Fruit fly (Drosophila melanogaster): Measurements from ENCODE around the gene Remo.

Gene Remo

DNA sequence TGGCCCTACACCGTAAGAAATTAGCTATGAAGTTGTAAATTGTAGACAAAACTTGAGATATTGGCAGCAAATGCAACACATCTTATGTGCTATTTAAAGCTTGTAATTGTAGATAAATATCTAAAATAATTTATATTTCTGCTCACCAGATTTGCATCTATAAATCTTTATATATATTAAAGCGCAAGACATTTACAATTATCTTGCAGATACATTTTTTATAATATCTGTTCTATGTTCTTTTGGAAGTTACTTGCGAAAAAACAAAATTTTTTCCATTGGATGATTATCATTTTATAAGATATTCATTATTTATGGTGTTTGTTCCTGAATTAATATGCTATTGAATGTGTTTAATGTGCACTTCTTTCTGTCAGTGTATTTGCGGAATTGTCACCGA lies 26.5 kb downstream of the Remo start (continued):
- TF ChIP-seq lz (GFP tag; optimal IDR thresholded peaks at IDR 0.05) = peak; percentile 11
- peak; percentile 28 for TF ChIP-seq CG34406 (GFP tag; optimal IDR thresholded peaks at IDR 0.05)
- peak; percentile 30 for TF ChIP-seq Sox14 (GFP tag; optimal IDR thresholded peaks at IDR 0.05)
- no peak for TF ChIP-seq dsx (GFP tag; optimal IDR thresholded peaks at IDR 0.05; ENCODE audit: poor library complexity, severe bottlenecking)
- peak; percentile 10 for TF ChIP-seq CG4318 (GFP tag; optimal IDR thresholded peaks at IDR 0.05)
- no peak for TF ChIP-seq ss (GFP tag; optimal IDR thresholded peaks at IDR 0.05)
- peak; percentile 14 for TF ChIP-seq esn (GFP tag; optimal IDR thresholded peaks at IDR 0.05)
- 0 out of 3 replicates have a peak, but pooled peaks have one; percentile 18 for TF ChIP-seq CG6163 (GFP tag; IDR thresholded peaks at IDR 0.05)
- no peak for TF ChIP-seq CG11294 (GFP tag; IDR thresholded peaks at IDR 0.05)
- no peak for TF ChIP-seq pdm3 (GFP tag; optimal IDR thresholded peaks at IDR 0.05)
- peak; percentile 26 for TF ChIP-seq topi (GFP tag; optimal IDR thresholded peaks at IDR 0.05)
- no peak for TF ChIP-seq CG1621 (tag; optimal IDR thresholded peaks at IDR 0.05)
- peak; percentile 15 for TF ChIP-seq spab (GFP tag; optimal IDR thresholded peaks at IDR 0.05)
- no peak for TF ChIP-seq CG6854 (GFP tag; optimal IDR thresholded peaks at IDR 0.05)
- TF ChIP-seq Sox15 (GFP tag; optimal IDR thresholded peaks at IDR 0.05) = no peak
- no peak for TF ChIP-seq CG11902 (GFP tag; optimal IDR thresholded peaks at IDR 0.05)
- TF ChIP-seq cyc (GFP tag; optimal IDR thresholded peaks at IDR 0.05) = no peak
- no peak for TF ChIP-seq CG7368 (GFP tag; optimal IDR thresholded peaks at IDR 0.05)
- TF ChIP-seq Hr39 (GFP tag; optimal IDR thresholded peaks at IDR 0.05) = peak; percentile 11
- peak; percentile 42 for TF ChIP-seq acj6 (GFP tag; optimal IDR thresholded peaks at IDR 0.05)
- TF ChIP-seq Hr38 (GFP tag; optimal IDR thresholded peaks at IDR 0.05) = no peak
- TF ChIP-seq CG6792 (GFP tag; optimal IDR thresholded peaks at IDR 0.05) = peak; percentile 39
- peak; percentile 7 for TF ChIP-seq CG31627 (GFP tag; optimal IDR thresholded peaks at IDR 0.05)
- no peak for TF ChIP-seq net (GFP tag; optimal IDR thresholded peaks at IDR 0.05)
- no peak for TF ChIP-seq CG16779 (tag; optimal IDR thresholded peaks at IDR 0.05)

- TF ChIP-seq Hr4 (GFP tag; optimal IDR thresholded peaks at IDR 0.05) = peak; percentile 10
- no peak for TF ChIP-seq CG8632 (GFP tag; optimal IDR thresholded peaks at IDR 0.05)
- TF ChIP-seq Hr39 (GFP tag; optimal IDR thresholded peaks at IDR 0.05) = no peak
- no peak for TF ChIP-seq Ets21C (GFP tag; optimal IDR thresholded peaks at IDR 0.05)
- no peak for TF ChIP-seq CG3032 (tag; optimal IDR thresholded peaks at IDR 0.05)
- peak; percentile 80 for TF ChIP-seq Eip78C (GFP tag)
- TF ChIP-seq CG32006 (GFP tag; optimal IDR thresholded peaks at IDR 0.05) = peak; percentile 12
- TF ChIP-seq CG10669 (GFP tag; optimal IDR thresholded peaks at IDR 0.05) = no peak
- TF ChIP-seq CG10631 (GFP tag; optimal IDR thresholded peaks at IDR 0.05) = no peak
- TF ChIP-seq Lpt (GFP tag; optimal IDR thresholded peaks at IDR 0.05) = peak; percentile 10
- TF ChIP-seq ss (GFP tag; optimal IDR thresholded peaks at IDR 0.05) = no peak
- TF ChIP-seq CG7368 (GFP tag; optimal IDR thresholded peaks at IDR 0.05) = no peak
- TF ChIP-seq CG8119 (GFP tag; IDR thresholded peaks at IDR 0.05) = 0 out of 3 replicates have a peak, but pooled peaks have one; percentile 12
- TF ChIP-seq Eip75B (GFP tag; optimal IDR thresholded peaks at IDR 0.05) = no peak
- TF ChIP-seq lz (GFP tag; optimal IDR thresholded peaks at IDR 0.05) = no peak
- TF ChIP-seq fkh (GFP tag; optimal IDR thresholded peaks at IDR 0.05) = peak; percentile 35
- no peak for TF ChIP-seq OdsH (GFP tag; optimal IDR thresholded peaks at IDR 0.05)
- TF ChIP-seq eg (GFP tag; IDR thresholded peaks at IDR 0.05) = 0 out of 3 replicates have a peak, but pooled peaks have one; percentile 18
- TF ChIP-seq CG8319 (GFP tag; optimal IDR thresholded peaks at IDR 0.05) = no peak
- no peak for TF ChIP-seq CG11294 (GFP tag; IDR thresholded peaks at IDR 0.05)
Measured at dm6 chrX:13314789-13315462, 27.1 kb downstream of the Remo start.
